Worm (Caenorhabditis elegans) whole organism, L2 larva: ENCODE measurements around the gene srh-120.

Source experiments
- ZK546.5 ChIP-seq: sonication (generic microtip); optimal IDR thresholded peaks from 2 replicates; lab custom pipeline; 2017; ENCODE audit warnings: missing biosample characterization, missing genetic modification characterization
- aly-2 ChIP-seq: fragments of 150-350 bp; optimal IDR thresholded peaks from 2 replicates; lab custom pipeline; 2014; ENCODE audit warnings: missing biosample characterization, missing genetic modification characterization
- ama-1 ChIP-seq: fragments of 150-350 bp; optimal IDR thresholded peaks from 2 replicates; lab custom pipeline; 2018; ENCODE audit warnings: inconsistent platforms
- elt-1 ChIP-seq: fragments of 150-350 bp; optimal IDR thresholded peaks from 2 replicates; lab custom pipeline; 2014; ENCODE audit warnings: missing biosample characterization, missing genetic modification characterization
- fos-1 ChIP-seq: fragments of 150-350 bp; optimal IDR thresholded peaks from 2 replicates; lab custom pipeline; 2014; ENCODE audit warnings: missing biosample characterization, missing genetic modification characterization
- nhr-10 ChIP-seq: sonication (generic microtip); optimal IDR thresholded peaks from 2 replicates; lab custom pipeline; 2017; ENCODE audit warnings: missing biosample characterization, missing genetic modification characterization
- unc-39 ChIP-seq: fragments of 150-350 bp; optimal IDR thresholded peaks from 2 replicates; lab custom pipeline; 2014; ENCODE audit warnings: missing biosample characterization, missing genetic modification characterization
- unc-62 ChIP-seq: fragments of 150-350 bp; optimal IDR thresholded peaks from 2 replicates; lab custom pipeline; 2014; ENCODE audit warnings: missing biosample characterization, missing genetic modification reagents, missing genetic modification characterization

DNA sequence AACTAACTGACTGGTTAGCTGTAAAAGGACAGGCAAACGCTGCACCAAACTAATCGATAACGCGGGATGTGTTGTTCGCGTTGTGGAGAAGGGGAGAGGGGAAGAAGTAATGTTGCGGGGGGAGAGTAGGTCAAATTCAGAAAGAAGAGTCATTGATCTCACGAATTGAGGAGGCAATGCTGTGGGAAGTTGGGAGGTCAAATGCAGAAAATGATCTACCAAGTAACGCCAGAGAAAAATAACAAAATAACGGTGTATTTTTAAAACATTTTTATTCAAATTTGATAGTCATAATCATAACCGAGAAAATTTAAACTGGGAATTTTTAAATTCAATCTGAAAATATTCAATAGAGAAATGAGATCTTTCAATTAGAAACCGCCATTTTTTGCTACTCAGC, 45.4 kb upstream of the srh-120 start, which contains the start of gene lsy-27:
- TF ChIP-seq aly-2 (no peak), ZK546.5 (tag; lab: Kevin White, UChicago) (no peak), elt-1 (tag; lab: Kevin White, UChicago) (no peak), unc-62 (GFP tag; lab: Kevin White, UChicago) (no peak), unc-39 (no peak), ama-1 (lab: Kevin White, UChicago) (no peak), nhr-10 (tag; lab: Kevin White, UChicago) (no peak), fos-1 (tag; lab: Kevin White, UChicago) (no peak)
